Fruit fly (Drosophila melanogaster) whole organism, prepupa: ENCODE results near the gene Ask1.

Experiments
- CG11902 ChIP-seq: fragments of 200-800 bp; sonication (Bioruptor generic); optimal IDR thresholded peaks from 3 replicates; lab custom pipeline; 2016; ENCODE audit warnings: missing biosample characterization, missing genetic modification characterization
- CG32006 ChIP-seq: fragments of 200-800 bp; sonication (Bioruptor generic); optimal IDR thresholded peaks from 3 replicates; lab custom pipeline; 2017; ENCODE audit warnings: missing biosample characterization, mild to moderate bottlenecking, missing genetic modification characterization
- CG4318 ChIP-seq: fragments of 200-800 bp; sonication (Bioruptor generic); optimal IDR thresholded peaks from 3 replicates; lab custom pipeline; 2017; ENCODE audit warnings: missing biosample characterization, mild to moderate bottlenecking, missing genetic modification characterization
- CG6792 ChIP-seq: fragments of 200-800 bp; sonication (Bioruptor generic); optimal IDR thresholded peaks from 3 replicates; lab custom pipeline; 2016; ENCODE audit warnings: missing biosample characterization, missing genetic modification characterization
- Gug ChIP-seq: fragments of 200-800 bp; sonication (Bioruptor generic); IDR thresholded peaks from 2 replicates; pipeline ENCODE4 v1.3.6; 2022; ENCODE audit warnings: missing biosample characterization, missing genetic modification characterization
- Hr4 ChIP-seq: fragments of 200-800 bp; sonication (Bioruptor generic); optimal IDR thresholded peaks from 3 replicates; lab custom pipeline; 2016; ENCODE audit warnings: missing biosample characterization, missing genetic modification characterization
- Lpt ChIP-seq: fragments of 200-800 bp; sonication (Bioruptor generic); optimal IDR thresholded peaks from 3 replicates; lab custom pipeline; 2016; ENCODE audit warnings: missing biosample characterization, missing genetic modification characterization
- Sox102F ChIP-seq: fragments of 200-800 bp; sonication (Bioruptor generic); optimal IDR thresholded peaks from 2 replicates; lab custom pipeline; 2016; ENCODE audit warnings: missing biosample characterization, mild to moderate bottlenecking, missing genetic modification characterization
- fkh ChIP-seq: fragments of 200-800 bp; sonication (Bioruptor generic); optimal IDR thresholded peaks from 3 replicates; lab custom pipeline; 2017; ENCODE audit warnings: missing biosample characterization, mild to moderate bottlenecking, missing genetic modification characterization, moderate library complexity
- pdm3 ChIP-seq: fragments of 200-800 bp; sonication (Bioruptor generic); optimal IDR thresholded peaks from 3 replicates; lab custom pipeline; 2016; ENCODE audit warnings: missing biosample characterization, missing genetic modification characterization
- ss ChIP-seq, 2 experiments: fragments of 200-800 bp; sonication (Bioruptor generic); optimal IDR thresholded peaks; 2 replicates in 1 of 2; 3 replicates in 1 of 2; lab custom pipeline; 2017 to 2018; ENCODE audit warnings: mild to moderate bottlenecking in 2 of 2, missing biosample characterization in 2 of 2, missing genetic modification characterization in 2 of 2, moderate library complexity in 1 of 2

- no peak for TF ChIP-seq ss (GFP tag; optimal IDR thresholded peaks at IDR 0.05; lab: Kevin White, UChicago)
- no peak for TF ChIP-seq pdm3
- no peak for TF ChIP-seq Gug (GFP tag; lab: Robert Waterston, UW)
- TF ChIP-seq CG32006 (GFP tag; lab: Kevin White, UChicago), result no peak
- TF ChIP-seq Hr4 (GFP tag; lab: Kevin White, UChicago), result no peak
- TF ChIP-seq Lpt (GFP tag; lab: Kevin White, UChicago), result no peak
- TF ChIP-seq CG11902 (GFP tag; lab: Kevin White, UChicago), result no peak
- TF ChIP-seq Sox102F (GFP tag; lab: Kevin White, UChicago), result no peak
- TF ChIP-seq CG6792 (GFP tag; lab: Kevin White, UChicago), result no peak
- TF ChIP-seq fkh (GFP tag; lab: Kevin White, UChicago), result no peak
- TF ChIP-seq CG4318, result no peak
Measured at dm6 chr3R:19840545-19840944, 39.0 kb upstream of the Ask1 start, which contains the start of gene CG31459.
